Comparison of ENCODE assay signal across 5 worm cellular contexts in genomic region chrV:10060039-10060438, ce11.
TF ChIP-seq lines count a peak whose summit lies in the region.

No protein-coding gene starts in this region.

TF ChIP-seq in whole organism, L1 larva, 84 proteins besides CTCF, POLR2A, EP300 and RAD21:
- no peak for TF ChIP-seq unc-98 (GFP tag; IDR thresholded peaks at IDR 0.05; lab: Robert Waterston, UW)
- TF ChIP-seq ama-1 (optimal IDR thresholded peaks at IDR 0.05; lab: Kevin White, UChicago) = no peak
- no peak for TF ChIP-seq nhr-28 (tag; optimal IDR thresholded peaks at IDR 0.05; lab: Kevin White, UChicago)
- TF ChIP-seq sox-4 (tag; optimal IDR thresholded peaks at IDR 0.05; lab: Kevin White, UChicago) = no peak
- TF ChIP-seq snu-23 (GFP tag; optimal IDR thresholded peaks at IDR 0.05; lab: Kevin White, UChicago) = peak; percentile 7
- no peak for TF ChIP-seq nhr-90 (tag; optimal IDR thresholded peaks at IDR 0.05; lab: Kevin White, UChicago; ENCODE audit: poor library complexity)
- peak; percentile 41 for TF ChIP-seq lin-39 (tag; optimal IDR thresholded peaks at IDR 0.05; lab: Kevin White, UChicago)
- TF ChIP-seq lin-14 (GFP tag; optimal IDR thresholded peaks at IDR 0.05; lab: Kevin White, UChicago) = peak; percentile 51
- no peak for TF ChIP-seq nhr-84 (tag; optimal IDR thresholded peaks at IDR 0.05; lab: Kevin White, UChicago)
- peak; percentile 49 for TF ChIP-seq pag-3 (tag; optimal IDR thresholded peaks at IDR 0.05; lab: Kevin White, UChicago; ENCODE audit: borderline replicate concordance, insufficient read depth)
- peak; percentile 57 for TF ChIP-seq rnt-1 (tag; optimal IDR thresholded peaks at IDR 0.05; lab: Kevin White, UChicago)
- TF ChIP-seq nhr-71 (tag; optimal IDR thresholded peaks at IDR 0.05; lab: Kevin White, UChicago) = peak; percentile 36
- peak in 1 of 2 experiments; percentile 27 for TF ChIP-seq lsy-2 (tag; optimal IDR thresholded peaks at IDR 0.05; lab: Kevin White, UChicago)

TF ChIP-seq in whole organism, L2 larva, 48 proteins besides CTCF, POLR2A, EP300 and RAD21:
- TF ChIP-seq nhr-12 (tag; optimal IDR thresholded peaks at IDR 0.05; lab: Kevin White, UChicago) (no peak), C34F6.9 (tag; optimal IDR thresholded peaks at IDR 0.05; lab: Kevin White, UChicago) (peak; percentile 9), nhr-129 (tag; optimal IDR thresholded peaks at IDR 0.05; lab: Kevin White, UChicago) (peak; percentile 6)

TF ChIP-seq in whole organism, L3 larva, 47 proteins besides CTCF, POLR2A, EP300 and RAD21:
- TF ChIP-seq nfya-1 (tag; optimal IDR thresholded peaks at IDR 0.05; lab: Kevin White, UChicago; ENCODE audit: insufficient read depth) = peak; percentile 7
- TF ChIP-seq nhr-76 (tag; optimal IDR thresholded peaks at IDR 0.05; lab: Kevin White, UChicago) = peak; percentile 61
- TF ChIP-seq nhr-67 (tag; optimal IDR thresholded peaks at IDR 0.05; lab: Kevin White, UChicago) = no peak

TF ChIP-seq in whole organism, L4 larva, 104 proteins besides CTCF, POLR2A, EP300 and RAD21:
- TF ChIP-seq dve-1 (tag; optimal IDR thresholded peaks at IDR 0.05; lab: Kevin White, UChicago; ENCODE audit: insufficient read depth) (no peak), skn-1 (tag; optimal IDR thresholded peaks at IDR 0.05; lab: Kevin White, UChicago) (no peak), madf-9 (GFP tag; conservative IDR thresholded peaks at IDR 0.05; lab: Robert Waterston, UW) (no peak), ceh-20 (GFP tag; IDR thresholded peaks at IDR 0.05; lab: Robert Waterston, UW) (no peak), aha-1 (tag; lab: Kevin White, UChicago) (peak; percentile 2), daf-16 (GFP tag; optimal IDR thresholded peaks at IDR 0.05; lab: Kevin White, UChicago) (peak in 1 of 2 experiments; percentile 52), daf-16 (tag; optimal IDR thresholded peaks at IDR 0.05; lab: Kevin White, UChicago) (no peak)
TF ChIP-seq in whole organism, L4 larva: peak in this region for 2.

TF ChIP-seq in whole organism, mixed stage, embryonic, 35 proteins besides CTCF, POLR2A, EP300 and RAD21:
- TF ChIP-seq ceh-39 (tag; optimal IDR thresholded peaks at IDR 0.05; lab: Kevin White, UChicago) (no peak), unc-120 (tag; optimal IDR thresholded peaks at IDR 0.05; lab: Kevin White, UChicago; ENCODE audit: poor library complexity, severe bottlenecking) (peak; percentile 4), ceh-83 (GFP tag; optimal IDR thresholded peaks at IDR 0.05; lab: Kevin White, UChicago) (no peak), blmp-1 (tag; optimal IDR thresholded peaks at IDR 0.05; lab: Kevin White, UChicago) (no peak), hlh-1 (tag; optimal IDR thresholded peaks at IDR 0.05; lab: Kevin White, UChicago) (peak; percentile 68)

Comparison
In these comparisons a context has a peak if more than half of its experiments do, and no peak if none do; other contexts are left out.
1. Of the 29 proteins assayed by ChIP-seq in both whole organism, L4 larva and whole organism, L1 larva: peak only in whole organism, L4 larva: aha-1; only in whole organism, L1 larva: lin-39; in both: none; in neither: 26; mixed calls (peak in some experiments, not most) for 1.